Worm (Caenorhabditis elegans): ENCODE results near the gene W01D2.3.

Gene W01D2.3

ce11 chrII:14772113-14772512 lies 32.0 kb downstream of the W01D2.3 start:
- no peak for TF ChIP-seq unc-62 (GFP tag; optimal IDR thresholded peaks at IDR 0.05)

DNA sequence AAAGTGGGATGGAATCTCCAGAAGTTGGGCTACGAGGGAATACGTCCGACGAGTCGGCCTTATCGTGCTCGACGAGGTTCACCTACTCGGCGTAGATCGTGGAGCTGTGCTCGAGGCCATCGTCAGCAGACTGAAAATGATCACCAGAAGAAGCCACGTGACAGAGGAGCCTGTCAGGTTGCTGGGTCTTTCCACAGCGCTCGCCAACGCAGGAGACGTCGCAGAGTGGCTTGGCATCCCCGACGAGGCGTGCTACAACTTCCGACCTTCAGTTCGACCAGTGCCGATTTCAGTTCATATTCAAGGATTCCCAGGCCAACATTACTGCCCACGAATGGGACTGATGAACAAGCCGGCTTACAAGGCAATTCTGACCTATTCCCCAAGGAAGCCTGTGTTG lies 33.0 kb downstream of the W01D2.3 start:
- TF ChIP-seq unc-62 (GFP tag; optimal IDR thresholded peaks at IDR 0.05), result no peak

ce11 chrII:14768804-14769203 lies 35.3 kb downstream of the W01D2.3 start:
- TF ChIP-seq unc-62 (GFP tag; optimal IDR thresholded peaks at IDR 0.05), result no peak

- TF ChIP-seq unc-62 (GFP tag; optimal IDR thresholded peaks at IDR 0.05), result no peak
Measured at ce11 chrII:14757711-14758110, 46.4 kb downstream of the W01D2.3 start, which contains the start of gene Y54E2A.5. Gene Y54E2A.5 (minus strand): TSS chrII:14757811.

DNA sequence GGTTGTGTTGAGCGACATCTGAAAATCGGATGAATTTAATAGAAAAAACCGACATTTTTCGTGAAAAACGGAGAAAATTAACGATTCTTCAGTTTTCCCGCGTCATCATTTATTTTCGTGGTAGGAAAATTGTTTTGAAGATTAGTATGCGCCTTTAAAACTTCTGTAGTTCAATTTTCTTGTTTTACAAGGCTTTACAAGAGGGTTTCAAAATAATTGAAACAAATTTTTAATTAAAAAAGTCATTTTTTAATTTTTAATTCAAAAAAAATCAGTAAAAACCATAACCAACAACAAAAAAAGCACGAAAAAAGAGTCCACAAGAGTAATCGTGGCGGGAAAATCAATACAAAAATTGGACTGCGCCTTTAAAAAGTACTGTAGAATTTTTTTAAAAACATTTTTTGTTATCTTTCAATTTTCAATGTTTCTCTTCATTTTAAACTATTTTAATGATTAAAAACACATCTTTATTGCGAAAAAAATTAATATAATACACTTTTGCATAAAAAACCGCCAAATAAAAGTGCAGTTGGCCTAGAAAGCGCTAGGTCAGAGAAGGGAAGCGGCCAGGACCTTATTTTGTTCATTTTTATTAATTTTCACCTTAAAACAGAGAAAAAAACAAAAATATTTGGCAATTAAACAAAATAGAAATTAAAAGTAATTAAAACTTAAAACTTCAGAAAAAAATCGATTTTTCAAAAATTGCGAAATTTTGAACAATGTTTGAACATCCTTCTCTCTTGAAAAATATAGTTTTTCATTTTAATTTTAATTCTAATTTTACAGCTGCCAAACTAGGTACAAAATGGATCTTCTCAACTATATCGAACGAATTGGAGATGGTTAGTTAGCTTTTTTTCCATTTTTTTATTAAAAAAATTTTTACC lies 50.0 kb downstream of the W01D2.3 start, which contains the start of the genes tac-1 and Y54E2A.4:
tac-1 (minus strand) TSS at position 20 of the 893 bp plus-strand sequence.
Y54E2A.4 (plus strand) TSS at position 765 of the 893 bp plus-strand sequence.
- no peak for TF ChIP-seq unc-62 (GFP tag; optimal IDR thresholded peaks at IDR 0.05)

ce11 chrII:14753246-14753645 lies 50.9 kb downstream of the W01D2.3 start:
- no peak for TF ChIP-seq unc-62 (GFP tag; optimal IDR thresholded peaks at IDR 0.05)

- TF ChIP-seq unc-62 (GFP tag; optimal IDR thresholded peaks at IDR 0.05), result no peak
Measured at ce11 chrII:14752187-14752959, 51.7 kb downstream of the W01D2.3 start, which contains the start of gene smg-9. Gene smg-9 (minus strand): TSS chrII:14752849.

Measured in whole organism, dauer.